Worm (Caenorhabditis elegans) whole organism, L4/young adult: ENCODE data around the gene Y44A6D.3.

ENCODE experiments used
- W03F9.2 ChIP-seq: fragments of 150-350 bp; optimal IDR thresholded peaks from 2 replicates; lab custom pipeline; 2014; ENCODE audit warnings: missing biosample characterization, missing genetic modification characterization
- him-1 ChIP-seq: sonication (generic microtip); optimal IDR thresholded peaks from 2 replicates; lab custom pipeline; 2016; ENCODE audit warnings: missing genotype, missing genetic modification reagents, missing genetic modification characterization, missing compliant biosample characterization

DNA sequence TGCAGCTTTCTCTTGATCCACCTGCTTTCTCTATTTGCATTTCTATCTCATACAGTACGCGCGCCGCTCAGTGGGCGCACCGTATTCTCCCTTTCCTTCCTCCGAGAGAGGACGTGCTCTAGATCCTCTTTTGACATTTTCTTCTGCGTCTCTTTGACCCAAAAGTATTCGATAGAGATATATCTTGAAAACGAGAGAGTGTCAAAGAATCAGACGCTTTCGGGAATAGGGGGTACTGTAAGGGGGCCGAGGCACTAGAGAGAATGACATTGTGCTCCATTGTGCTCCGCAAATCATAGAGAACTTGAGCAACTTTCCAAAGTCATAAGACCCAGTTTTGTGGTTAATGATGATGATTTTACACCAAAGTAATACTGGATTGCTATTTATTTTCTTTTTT, 43.1 kb downstream of the Y44A6D.3 start:
- TF ChIP-seq W03F9.2 (tag; lab: Kevin White, UChicago) (no peak), him-1 (no peak)
